Fruit fly (Drosophila melanogaster): ENCODE results near the gene CG43317.

Gene CG43317

DNA sequence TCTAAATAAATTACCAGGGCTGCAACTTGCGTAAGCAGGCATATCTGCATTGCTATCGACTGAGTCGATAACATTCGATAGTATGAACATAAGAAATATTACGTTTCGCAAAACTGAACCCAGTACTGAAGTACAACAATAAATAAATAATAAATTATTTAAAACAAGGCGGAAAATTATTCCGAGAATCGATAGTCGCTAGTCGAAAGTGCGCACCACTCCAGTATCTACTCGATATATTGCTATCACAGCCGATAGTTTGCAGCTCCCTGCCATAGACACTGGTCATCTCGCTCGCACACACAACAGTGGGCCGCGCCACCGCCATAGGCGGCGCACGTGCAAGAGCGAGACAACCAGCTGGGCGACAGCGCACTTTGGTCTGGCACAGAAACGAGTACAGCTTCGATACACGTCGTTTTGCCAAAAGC is 40.8 kb downstream of the CG43317 start, which contains the start of gene nsl1 (continued):
- TF ChIP-seq sima (GFP tag; optimal IDR thresholded peaks at IDR 0.05): no peak
- peak; percentile 94 for TF ChIP-seq CG7963 (GFP tag; IDR thresholded peaks at IDR 0.05; ENCODE audit: partially characterized antibody)
- peak; percentile 78 for TF ChIP-seq Nf-YC (tag; optimal IDR thresholded peaks at IDR 0.05)
- TF ChIP-seq E2f2 (GFP tag; IDR thresholded peaks at IDR 0.05): peak; percentile 61
- TF ChIP-seq HmgZ (tag; optimal IDR thresholded peaks at IDR 0.05): peak; percentile 61
- peak; percentile 99 for TF ChIP-seq CG10321 (GFP tag; IDR thresholded peaks at IDR 0.05)
- no peak for TF ChIP-seq Fer3 (tag; optimal IDR thresholded peaks at IDR 0.05)
- peak; percentile 9 for TF ChIP-seq Six4 (GFP tag; optimal IDR thresholded peaks at IDR 0.05)
- TF ChIP-seq CG7271 (tag; optimal IDR thresholded peaks at IDR 0.05): peak; percentile 8
- no peak for TF ChIP-seq crol (GFP tag; IDR thresholded peaks at IDR 0.05)
- TF ChIP-seq CG6654 (GFP tag; optimal IDR thresholded peaks at IDR 0.05): no peak
- TF ChIP-seq Trl (optimal IDR thresholded peaks at IDR 0.05): no peak
- TF ChIP-seq Trl (GFP tag; optimal IDR thresholded peaks at IDR 0.05): no peak
- TF ChIP-seq CG5180 (GFP tag; optimal IDR thresholded peaks at IDR 0.05): no peak
- no peak for TF ChIP-seq repo (GFP tag; optimal IDR thresholded peaks at IDR 0.05)
- peak; percentile 66 for TF ChIP-seq Ets97D (GFP tag; optimal IDR thresholded peaks at IDR 0.05)
- TF ChIP-seq CG9215 (GFP tag; IDR thresholded peaks at IDR 0.05): peak; percentile 48
- no peak for TF ChIP-seq CG10147 (GFP tag; optimal IDR thresholded peaks at IDR 0.05)
- no peak for TF ChIP-seq CG5953 (GFP tag; IDR thresholded peaks at IDR 0.05)
- TF ChIP-seq CG15696 (tag; optimal IDR thresholded peaks at IDR 0.05): no peak
- TF ChIP-seq caup (GFP tag; optimal IDR thresholded peaks at IDR 0.05; ENCODE audit: severe bottlenecking): peak; percentile 63
- TF ChIP-seq org-1 (GFP tag; optimal IDR thresholded peaks at IDR 0.05): no peak
- TF ChIP-seq CG31388 (GFP tag; optimal IDR thresholded peaks at IDR 0.05): no peak
- TF ChIP-seq Dll (GFP tag; IDR thresholded peaks at IDR 0.05; ENCODE audit: partially characterized antibody): peak; percentile 97
- TF ChIP-seq emc (GFP tag; optimal IDR thresholded peaks at IDR 0.05): no peak
- peak; percentile 53; the same call in 1 of the 3 replicates for TF ChIP-seq ci (GFP tag; IDR thresholded peaks at IDR 0.05)
- peak; percentile 6 for TF ChIP-seq ab (GFP tag; optimal IDR thresholded peaks at IDR 0.05)
- no peak for TF ChIP-seq Atf3 (GFP tag; optimal IDR thresholded peaks at IDR 0.05)
- TF ChIP-seq CG18599 (GFP tag; optimal IDR thresholded peaks at IDR 0.05): no peak
- TF ChIP-seq Atf6 (GFP tag; IDR thresholded peaks at IDR 0.05): no peak
- TF ChIP-seq Vsx1 (GFP tag; optimal IDR thresholded peaks at IDR 0.05): peak; percentile 7
- TF ChIP-seq MESR4 (GFP tag; optimal IDR thresholded peaks at IDR 0.05): peak; percentile 23
- peak; percentile 56 for TF ChIP-seq CG32532 (GFP tag; IDR thresholded peaks at IDR 0.05)
- peak; percentile 9 for TF ChIP-seq Meics (GFP tag; optimal IDR thresholded peaks at IDR 0.05)
- no peak; the same call in 2 of the 3 replicates for TF ChIP-seq CG34422 (GFP tag; IDR thresholded peaks at IDR 0.05)
- no peak for TF ChIP-seq CG8281 (tag; optimal IDR thresholded peaks at IDR 0.05)
- TF ChIP-seq Chrac-16 (GFP tag; optimal IDR thresholded peaks at IDR 0.05): peak; percentile 44
- TF ChIP-seq CG1024 (GFP tag; IDR thresholded peaks at IDR 0.05): no peak
- TF ChIP-seq zen2 (GFP tag; IDR thresholded peaks at IDR 0.05; ENCODE audit: partially characterized antibody): peak; percentile 90; the same call in 2 of the 3 replicates
- TF ChIP-seq odd (GFP tag; optimal IDR thresholded peaks at IDR 0.05): no peak
- no peak for TF ChIP-seq Atf-2 (GFP tag; optimal IDR thresholded peaks at IDR 0.05)
- TF ChIP-seq dpn (GFP tag; optimal IDR thresholded peaks at IDR 0.05): peak in 1 of 2 experiments; percentile 37
- peak; percentile 67 for TF ChIP-seq nmo (GFP tag; optimal IDR thresholded peaks at IDR 0.05)
- TF ChIP-seq crc (GFP tag; optimal IDR thresholded peaks at IDR 0.05): no peak
- no peak for TF ChIP-seq CG4854 (GFP tag; optimal IDR thresholded peaks at IDR 0.05)
- TF ChIP-seq CG7556 (GFP tag; optimal IDR thresholded peaks at IDR 0.05): no peak
- TF ChIP-seq ken (GFP tag; IDR thresholded peaks at IDR 0.05): no peak
- TF ChIP-seq CG1792 (GFP tag; optimal IDR thresholded peaks at IDR 0.05): no peak
- peak; percentile 93 for TF ChIP-seq ato (GFP tag; IDR thresholded peaks at IDR 0.05; ENCODE audit: partially characterized antibody)
- TF ChIP-seq CG11560 (tag; IDR thresholded peaks at IDR 0.05): peak; percentile 97
- TF ChIP-seq CG17568 (GFP tag; optimal IDR thresholded peaks at IDR 0.05): no peak

All from whole organism, embryonic.